Worm (Caenorhabditis elegans) whole organism, L3 larva: ENCODE results near the gene cyd-1.

Experiments
- ama-1 ChIP-seq: fragments of 150-350 bp; optimal IDR thresholded peaks from 2 replicates; lab custom pipeline; 2018
- mdl-1 ChIP-seq: fragments of 150-350 bp; optimal IDR thresholded peaks from 2 replicates; lab custom pipeline; 2014; ENCODE audit warnings: missing biosample characterization, missing genetic modification characterization
- nhr-77 ChIP-seq: fragments of 150-350 bp; optimal IDR thresholded peaks from 2 replicates; lab custom pipeline; 2014; ENCODE audit warnings: missing biosample characterization, missing genetic modification characterization
- pha-4 ChIP-seq: fragments of 150-350 bp; optimal IDR thresholded peaks from 2 replicates; lab custom pipeline; 2014; ENCODE audit warnings: missing biosample characterization, missing genetic modification reagents, missing genetic modification characterization
- skn-1 ChIP-seq: fragments of 150-350 bp; optimal IDR thresholded peaks from 2 replicates; lab custom pipeline; 2014; ENCODE audit warnings: missing biosample characterization, missing genetic modification characterization
- zag-1 ChIP-seq: fragments of 150-350 bp; optimal IDR thresholded peaks from 2 replicates; lab custom pipeline; 2014; ENCODE audit warnings: missing biosample characterization, missing genetic modification characterization

ce11 chrII:12954670-12955069, 25.7 kb upstream of the cyd-1 start, which contains the start of the genes Y38F1A.1 and Y38F1A.2:
- no peak for TF ChIP-seq nhr-77 (tag; lab: Kevin White, UChicago)
- no peak for TF ChIP-seq ama-1 (lab: Kevin White, UChicago)
- no peak for TF ChIP-seq skn-1 (tag; lab: Kevin White, UChicago)
- TF ChIP-seq pha-4, result no peak
- TF ChIP-seq zag-1 (tag; lab: Kevin White, UChicago), result no peak
- TF ChIP-seq mdl-1, result no peak
